ENCODE assay signal across 1 fruit fly cellular context in the genomic region with DNA sequence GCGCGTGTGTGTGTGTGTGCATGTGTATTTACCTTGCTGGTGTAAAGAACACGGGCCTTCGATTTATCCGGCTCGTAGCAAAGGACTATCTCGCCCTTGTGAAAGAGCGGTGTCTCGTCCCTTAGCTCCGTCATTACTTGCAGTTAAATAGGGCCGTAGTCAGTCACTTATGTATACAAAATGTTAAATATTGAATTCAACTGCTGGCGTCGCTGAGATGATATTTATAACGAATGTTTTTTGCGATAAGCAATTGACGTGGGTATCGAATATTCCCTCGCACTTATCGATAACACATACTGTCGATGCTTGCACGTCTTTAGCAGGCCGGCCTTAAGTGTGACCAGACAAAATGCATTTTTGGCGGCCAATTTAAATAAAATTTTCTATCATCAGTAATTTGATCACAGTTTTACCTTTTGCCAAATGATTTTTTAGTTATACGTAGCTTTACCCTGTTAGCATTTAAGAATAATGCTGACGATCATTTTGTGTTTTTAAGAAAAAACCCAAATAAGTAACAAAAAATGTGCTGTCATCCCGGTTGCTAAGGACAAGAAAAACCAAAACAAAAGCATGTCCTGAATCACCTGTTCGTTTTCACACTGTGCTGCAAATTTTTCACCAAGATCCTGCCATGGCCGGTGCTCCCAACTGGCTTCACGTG.
TF ChIP-seq lines count a peak whose summit lies in the region.

Gene msl-3 (minus strand): TSS at position 245 of the 667 bp plus-strand sequence.
Gene BBS1 (plus strand): TSS at position 617 of the 667 bp plus-strand sequence.

TF ChIP-seq in whole organism, embryonic, 481 proteins besides CTCF, POLR2A, EP300 and RAD21 (continued from another document and continues in another):
- TF ChIP-seq CoRest (tag; optimal IDR thresholded peaks at IDR 0.05; lab: Kevin White, UChicago) (no peak), Deaf1 (tag; optimal IDR thresholded peaks at IDR 0.05; lab: Kevin White, UChicago) (no peak), CG4617 (GFP tag; optimal IDR thresholded peaks at IDR 0.05; lab: Kevin White, UChicago; ENCODE audit: borderline replicate concordance) (peak; percentile 84), CG34224 (GFP tag; IDR thresholded peaks at IDR 0.05; lab: Robert Waterston, UW; ENCODE audit: partially characterized antibody) (peak; percentile 69), bowl (GFP tag; IDR thresholded peaks at IDR 0.05; lab: Robert Waterston, UW) (no peak), CG34376 (GFP tag; optimal IDR thresholded peaks at IDR 0.05; lab: Kevin White, UChicago) (peak; percentile 7), sqz (GFP tag; optimal IDR thresholded peaks at IDR 0.05; lab: Kevin White, UChicago) (no peak), B-H2 (GFP tag; optimal IDR thresholded peaks at IDR 0.05; lab: Kevin White, UChicago) (no peak), Lpt (GFP tag; optimal IDR thresholded peaks at IDR 0.05; lab: Kevin White, UChicago) (no peak), Ets97D (GFP tag; optimal IDR thresholded peaks at IDR 0.05; lab: Kevin White, UChicago) (peak; percentile 23), chm (GFP tag; IDR thresholded peaks at IDR 0.05; lab: Robert Waterston, UW) (no peak), HmgD (GFP tag; optimal IDR thresholded peaks at IDR 0.05; lab: Kevin White, UChicago) (no peak), CG9797 (GFP tag; optimal IDR thresholded peaks at IDR 0.05; lab: Kevin White, UChicago) (peak; percentile 86), nmo (GFP tag; optimal IDR thresholded peaks at IDR 0.05; lab: Kevin White, UChicago) (peak; percentile 55), cg (GFP tag; optimal IDR thresholded peaks at IDR 0.05; lab: Kevin White, UChicago) (peak; percentile 90), Rfx (GFP tag; IDR thresholded peaks at IDR 0.05; lab: Robert Waterston, UW) (0 out of 2 replicates have a peak, but pooled peaks have one; percentile 4), CG11695 (GFP tag; IDR thresholded peaks at IDR 0.05; lab: Robert Waterston, UW) (no peak; the same call in 2 of the 3 replicates), CG12391 (tag; optimal IDR thresholded peaks at IDR 0.05; lab: Kevin White, UChicago) (no peak), TFAM (GFP tag; optimal IDR thresholded peaks at IDR 0.05; lab: Kevin White, UChicago) (no peak), CG15514 (GFP tag; optimal IDR thresholded peaks at IDR 0.05; lab: Kevin White, UChicago) (peak; percentile 76), crp (GFP tag; optimal IDR thresholded peaks at IDR 0.05; lab: Kevin White, UChicago) (no peak), ewg (GFP tag; optimal IDR thresholded peaks at IDR 0.05; lab: Kevin White, UChicago) (peak; percentile 47), Rx (GFP tag; IDR thresholded peaks at IDR 0.05; lab: Robert Waterston, UW) (no peak), Sry-δ (GFP tag; optimal IDR thresholded peaks at IDR 0.05; lab: Kevin White, UChicago) (peak; percentile 97), ato (GFP tag; IDR thresholded peaks at IDR 0.05; lab: Robert Waterston, UW; ENCODE audit: partially characterized antibody) (no peak), tna (GFP tag; IDR thresholded peaks at IDR 0.05; lab: Robert Waterston, UW; ENCODE audit: partially characterized antibody) (peak; percentile 54), E2f2 (GFP tag; IDR thresholded peaks at IDR 0.05; lab: Robert Waterston, UW) (peak; percentile 96), Adf1 (GFP tag; IDR thresholded peaks at IDR 0.05; lab: Robert Waterston, UW) (peak; percentile 21; the same call in 1 of the 2 replicates), BEAF-32 (GFP tag; optimal IDR thresholded peaks at IDR 0.05; lab: Kevin White, UChicago) (peak; percentile 71), HLH4C (GFP tag; IDR thresholded peaks at IDR 0.05; lab: Robert Waterston, UW; ENCODE audit: partially characterized antibody) (peak; percentile 81), CG6791 (GFP tag; IDR thresholded peaks at IDR 0.05; lab: Robert Waterston, UW; ENCODE audit: partially characterized antibody) (peak; percentile 72; the same call in 2 of the 3 replicates), CG17568 (GFP tag; optimal IDR thresholded peaks at IDR 0.05; lab: Kevin White, UChicago) (no peak), Dref (GFP tag; IDR thresholded peaks at IDR 0.05; lab: Robert Waterston, UW) (peak; percentile 96), Hr51 (GFP tag; optimal IDR thresholded peaks at IDR 0.05; lab: Kevin White, UChicago) (no peak), E2f1 (GFP tag; IDR thresholded peaks at IDR 0.05; lab: Robert Waterston, UW) (no peak), lab (GFP tag; optimal IDR thresholded peaks at IDR 0.05; lab: Kevin White, UChicago) (peak; percentile 13), CHES-1-like (GFP tag; optimal IDR thresholded peaks at IDR 0.05; lab: Kevin White, UChicago) (peak; percentile 42), vfl (GFP tag; optimal IDR thresholded peaks at IDR 0.05; lab: Kevin White, UChicago) (no peak), amos (GFP tag; IDR thresholded peaks at IDR 0.05; lab: Robert Waterston, UW; ENCODE audit: partially characterized antibody) (peak; percentile 72), CG12219 (GFP tag; optimal IDR thresholded peaks at IDR 0.05; lab: Kevin White, UChicago) (no peak), pho (GFP tag; optimal IDR thresholded peaks at IDR 0.05; lab: Kevin White, UChicago) (peak; percentile 9), Xbp1 (GFP tag; optimal IDR thresholded peaks at IDR 0.05; lab: Kevin White, UChicago) (no peak), CG18476 (GFP tag; optimal IDR thresholded peaks at IDR 0.05; lab: Kevin White, UChicago) (no peak), Myb (GFP tag; optimal IDR thresholded peaks at IDR 0.05; lab: Kevin White, UChicago) (peak; percentile 84), sob (GFP tag; IDR thresholded peaks at IDR 0.05; lab: Robert Waterston, UW) (peak; percentile 33; the same call in 1 of the 2 replicates), ssp (GFP tag; IDR thresholded peaks at IDR 0.05; lab: Robert Waterston, UW) (no peak), CG16813 (GFP tag; IDR thresholded peaks at IDR 0.05; lab: Robert Waterston, UW; ENCODE audit: partially characterized antibody) (peak; percentile 71), Bgb (GFP tag; IDR thresholded peaks at IDR 0.05; lab: Robert Waterston, UW; ENCODE audit: partially characterized antibody) (peak; percentile 66; the same call in 1 of the 2 replicates), fd64A (GFP tag; optimal IDR thresholded peaks at IDR 0.05; lab: Kevin White, UChicago) (no peak), CG14860 (GFP tag; IDR thresholded peaks at IDR 0.05; lab: Robert Waterston, UW; ENCODE audit: partially characterized antibody) (peak; percentile 60; the same call in 2 of the 3 replicates), grn (GFP tag; optimal IDR thresholded peaks at IDR 0.05; lab: Kevin White, UChicago) (no peak), sug (tag; optimal IDR thresholded peaks at IDR 0.05; lab: Kevin White, UChicago) (peak; percentile 22), wor (GFP tag; IDR thresholded peaks at IDR 0.05; lab: Robert Waterston, UW) (no peak), stwl (tag; optimal IDR thresholded peaks at IDR 0.05; lab: Kevin White, UChicago) (peak; percentile 88), Gsc (GFP tag; IDR thresholded peaks at IDR 0.05; lab: Robert Waterston, UW) (no peak), sc (optimal IDR thresholded peaks at IDR 0.05; lab: Kevin White, UChicago) (no peak), sc (GFP tag; optimal IDR thresholded peaks at IDR 0.05; lab: Kevin White, UChicago) (no peak), CG11696 (GFP tag; IDR thresholded peaks at IDR 0.05; lab: Robert Waterston, UW) (no peak), peb (GFP tag; IDR thresholded peaks at IDR 0.05; lab: Robert Waterston, UW) (no peak), CG13624 (GFP tag; optimal IDR thresholded peaks at IDR 0.05; lab: Kevin White, UChicago) (no peak), CG13123 (GFP tag; optimal IDR thresholded peaks at IDR 0.05; lab: Kevin White, UChicago) (no peak), CG17612 (GFP tag; IDR thresholded peaks at IDR 0.05; lab: Robert Waterston, UW) (no peak), Med (GFP tag; lab: Kevin White, UChicago) (peak; percentile 80), Atf3 (GFP tag; optimal IDR thresholded peaks at IDR 0.05; lab: Kevin White, UChicago) (no peak), CG6854 (GFP tag; optimal IDR thresholded peaks at IDR 0.05; lab: Kevin White, UChicago) (no peak), CG10979 (tag; optimal IDR thresholded peaks at IDR 0.05; lab: Kevin White, UChicago) (peak; percentile 14), gt (GFP tag; IDR thresholded peaks at IDR 0.05; lab: Robert Waterston, UW) (no peak), CG1603 (tag; optimal IDR thresholded peaks at IDR 0.05; lab: Kevin White, UChicago) (peak; percentile 71), pita (GFP tag; optimal IDR thresholded peaks at IDR 0.05; lab: Kevin White, UChicago) (no peak), Dp (GFP tag; optimal IDR thresholded peaks at IDR 0.05; lab: Kevin White, UChicago) (peak; percentile 95), Stat92E (GFP tag; optimal IDR thresholded peaks at IDR 0.05; lab: Kevin White, UChicago) (no peak), Asciz (GFP tag; optimal IDR thresholded peaks at IDR 0.05; lab: Kevin White, UChicago) (no peak), gfzf (GFP tag; optimal IDR thresholded peaks at IDR 0.05; lab: Kevin White, UChicago) (peak; percentile 49), CG42726 (GFP tag; IDR thresholded peaks at IDR 0.05; lab: Robert Waterston, UW; ENCODE audit: partially characterized antibody) (no peak), CG14965 (GFP tag; optimal IDR thresholded peaks at IDR 0.05; lab: Kevin White, UChicago; ENCODE audit: borderline replicate concordance) (no peak), br (optimal IDR thresholded peaks at IDR 0.05; lab: Kevin White, UChicago) (no peak), YL-1 (GFP tag; optimal IDR thresholded peaks at IDR 0.05; lab: Kevin White, UChicago) (peak; percentile 86), CG12659 (GFP tag; optimal IDR thresholded peaks at IDR 0.05; lab: Kevin White, UChicago) (peak; percentile 56), CG13287 (GFP tag; IDR thresholded peaks at IDR 0.05; lab: Robert Waterston, UW; ENCODE audit: partially characterized antibody) (peak; percentile 82), Antp (GFP tag; optimal IDR thresholded peaks at IDR 0.05; lab: Kevin White, UChicago) (no peak), lola (GFP tag; optimal IDR thresholded peaks at IDR 0.05; lab: Kevin White, UChicago) (no peak), Nf-YC (tag; optimal IDR thresholded peaks at IDR 0.05; lab: Kevin White, UChicago) (no peak), hb (GFP tag; IDR thresholded peaks at IDR 0.05; lab: Robert Waterston, UW; ENCODE audit: partially characterized antibody) (0 out of 3 replicates have a peak, but pooled peaks have one; percentile 61), Fer1 (GFP tag; optimal IDR thresholded peaks at IDR 0.05; lab: Kevin White, UChicago) (peak; percentile 33), zen (tag; optimal IDR thresholded peaks at IDR 0.05; lab: Kevin White, UChicago) (peak; percentile 28), CG12299 (tag; optimal IDR thresholded peaks at IDR 0.05; lab: Kevin White, UChicago) (peak; percentile 51), phol (tag; optimal IDR thresholded peaks at IDR 0.05; lab: Kevin White, UChicago) (peak; percentile 28), ftz-f1 (GFP tag; optimal IDR thresholded peaks at IDR 0.05; lab: Kevin White, UChicago) (peak; percentile 34), Sox100B (GFP tag; optimal IDR thresholded peaks at IDR 0.05; lab: Kevin White, UChicago) (no peak), CG13775 (GFP tag; optimal IDR thresholded peaks at IDR 0.05; lab: Kevin White, UChicago) (no peak), inv (GFP tag; IDR thresholded peaks at IDR 0.05; lab: Robert Waterston, UW; ENCODE audit: partially characterized antibody) (peak; percentile 33; the same call in 1 of the 2 replicates), sens (GFP tag; lab: Kevin White, UChicago) (peak; percentile 73), pzg (GFP tag; optimal IDR thresholded peaks at IDR 0.05; lab: Kevin White, UChicago) (peak; percentile 86), Opbp (GFP tag; IDR thresholded peaks at IDR 0.05; lab: Robert Waterston, UW; ENCODE audit: partially characterized antibody) (peak; percentile 74), ci (GFP tag; IDR thresholded peaks at IDR 0.05; lab: Robert Waterston, UW) (no peak), CG2116 (GFP tag; optimal IDR thresholded peaks at IDR 0.05; lab: Kevin White, UChicago) (peak; percentile 88), CG15601 (tag; optimal IDR thresholded peaks at IDR 0.05; lab: Kevin White, UChicago) (peak; percentile 66), hbn (GFP tag; IDR thresholded peaks at IDR 0.05; lab: Robert Waterston, UW; ENCODE audit: partially characterized antibody) (0 out of 2 replicates have a peak, but pooled peaks have one; percentile 52), CG7987 (GFP tag; optimal IDR thresholded peaks at IDR 0.05; lab: Kevin White, UChicago) (no peak), Hmx (GFP tag; optimal IDR thresholded peaks at IDR 0.05; lab: Kevin White, UChicago) (no peak), CG7963 (GFP tag; IDR thresholded peaks at IDR 0.05; lab: Robert Waterston, UW; ENCODE audit: partially characterized antibody) (peak; percentile 64), psq (GFP tag; optimal IDR thresholded peaks at IDR 0.05; lab: Kevin White, UChicago) (no peak), jumu (GFP tag; optimal IDR thresholded peaks at IDR 0.05; lab: Kevin White, UChicago) (no peak), gsb (GFP tag; IDR thresholded peaks at IDR 0.05; lab: Robert Waterston, UW) (no peak), HLHmδ (GFP tag; optimal IDR thresholded peaks at IDR 0.05; lab: Kevin White, UChicago) (no peak), Eip74EF (GFP tag; optimal IDR thresholded peaks at IDR 0.05; lab: Kevin White, UChicago) (no peak), MESR4 (GFP tag; optimal IDR thresholded peaks at IDR 0.05; lab: Kevin White, UChicago) (peak; percentile 86), Dll (GFP tag; IDR thresholded peaks at IDR 0.05; lab: Robert Waterston, UW; ENCODE audit: partially characterized antibody) (peak; percentile 79), sna (GFP tag; IDR thresholded peaks at IDR 0.05; lab: Robert Waterston, UW; ENCODE audit: partially characterized antibody) (peak; percentile 29; the same call in 1 of the 2 replicates), unc-4 (GFP tag; IDR thresholded peaks at IDR 0.05; lab: Robert Waterston, UW; ENCODE audit: partially characterized antibody) (peak; percentile 61), sima (GFP tag; optimal IDR thresholded peaks at IDR 0.05; lab: Kevin White, UChicago) (no peak), fu2 (GFP tag; optimal IDR thresholded peaks at IDR 0.05; lab: Kevin White, UChicago) (no peak), fru (optimal IDR thresholded peaks at IDR 0.05; lab: Kevin White, UChicago) (no peak), CG11560 (tag; IDR thresholded peaks at IDR 0.05; lab: Robert Waterston, UW) (peak; percentile 99), CG14710 (tag; optimal IDR thresholded peaks at IDR 0.05; lab: Kevin White, UChicago) (no peak), CG10654 (GFP tag; optimal IDR thresholded peaks at IDR 0.05; lab: Kevin White, UChicago) (no peak), CG31388 (GFP tag; optimal IDR thresholded peaks at IDR 0.05; lab: Kevin White, UChicago) (no peak), Doc3 (GFP tag; IDR thresholded peaks at IDR 0.05; lab: Robert Waterston, UW; ENCODE audit: partially characterized antibody) (peak; percentile 51; the same call in 1 of the 3 replicates), dm (GFP tag; optimal IDR thresholded peaks at IDR 0.05; lab: Kevin White, UChicago) (peak; percentile 16)
